Worm (Caenorhabditis elegans): ENCODE data around the gene str-92.

The str-92 gene

ce11 chrV:17721709-17722108 lies 45.3 kb upstream of the str-92 start (continued):
- TF ChIP-seq K11D2.4 (GFP tag; IDR thresholded peaks at IDR 0.05) (peak; percentile 49; the same call in 1 of the 2 replicates), nhr-90 (tag; optimal IDR thresholded peaks at IDR 0.05) (peak; percentile 6), madf-6 (GFP tag; IDR thresholded peaks at IDR 0.05) (no peak), lin-26 (GFP tag; IDR thresholded peaks at IDR 0.05) (no peak), let-607 (tag; optimal IDR thresholded peaks at IDR 0.05) (peak in 1 of 2 experiments; percentile 31), egl-18 (GFP tag; IDR thresholded peaks at IDR 0.05) (no peak), ceh-40 (GFP tag; IDR thresholded peaks at IDR 0.05) (no peak), K12H6.12 (tag; optimal IDR thresholded peaks at IDR 0.05) (no peak), D2030.7 (GFP tag; IDR thresholded peaks at IDR 0.05) (no peak), ama-1 (optimal IDR thresholded peaks at IDR 0.05) (no peak), ama-1 (GFP tag; optimal IDR thresholded peaks at IDR 0.05) (no peak), ztf-26 (tag; optimal IDR thresholded peaks at IDR 0.05) (peak; percentile 15), attf-5 (GFP tag; optimal IDR thresholded peaks at IDR 0.05) (peak; percentile 12), ztf-22 (GFP tag; optimal IDR thresholded peaks at IDR 0.05) (peak; percentile 83), rcor-1 (GFP tag; IDR thresholded peaks at IDR 0.05) (no peak), efl-1 (GFP tag; optimal IDR thresholded peaks at IDR 0.05) (no peak), atf-7 (tag; optimal IDR thresholded peaks at IDR 0.05) (peak; percentile 83), hlh-26 (GFP tag; conservative IDR thresholded peaks at IDR 0.05) (no peak), nfya-1 (tag; optimal IDR thresholded peaks at IDR 0.05; ENCODE audit: borderline replicate concordance, insufficient read depth) (no peak), B0035.1 (tag; optimal IDR thresholded peaks at IDR 0.05) (no peak), athp-1 (tag; optimal IDR thresholded peaks at IDR 0.05) (no peak), tlf-1 (GFP tag; optimal IDR thresholded peaks at IDR 0.05) (no peak), nfyb-1 (GFP tag; IDR thresholded peaks at IDR 0.05) (0 out of 2 replicates have a peak, but pooled peaks have one; percentile 53), akir-1 (GFP tag; optimal IDR thresholded peaks at IDR 0.05) (no peak), nhr-179 (tag; optimal IDR thresholded peaks at IDR 0.05) (no peak), tbp1 (GFP tag; optimal IDR thresholded peaks at IDR 0.05) (peak; percentile 40), nfya-2 (GFP tag; IDR thresholded peaks at IDR 0.05) (no peak), B0336.3 (GFP tag; IDR thresholded peaks at IDR 0.05) (peak; percentile 52; the same call in 1 of the 2 replicates), F55B11.4 (tag; optimal IDR thresholded peaks at IDR 0.05; ENCODE audit: borderline replicate concordance, insufficient read depth) (no peak), Y53G8AR.9 (GFP tag; conservative IDR thresholded peaks at IDR 0.05) (no peak), nhr-120 (GFP tag; IDR thresholded peaks at IDR 0.05) (no peak), snpc-1.3 (tag; optimal IDR thresholded peaks at IDR 0.05; ENCODE audit: insufficient read depth) (no peak), F22D6.2 (tag; optimal IDR thresholded peaks at IDR 0.05) (no peak), sdz-38 (tag; optimal IDR thresholded peaks at IDR 0.05) (no peak), dpff-1 (tag; optimal IDR thresholded peaks at IDR 0.05) (no peak)

ce11 chrV:17718647-17719046 lies 42.2 kb upstream of the str-92 start, which contains the start of gene str-77:
TSS of gene str-77 (plus strand) at chrV:17718947.
- no peak for TF ChIP-seq rcor-1 (GFP tag; IDR thresholded peaks at IDR 0.05)
- no peak for TF ChIP-seq ZK185.1 (tag; optimal IDR thresholded peaks at IDR 0.05; ENCODE audit: poor library complexity, severe bottlenecking)
- no peak for TF ChIP-seq efl-1 (GFP tag; optimal IDR thresholded peaks at IDR 0.05)
- no peak for TF ChIP-seq madf-3 (GFP tag; IDR thresholded peaks at IDR 0.05)
- TF ChIP-seq snpc-4 (GFP tag; optimal IDR thresholded peaks at IDR 0.05): no peak
- TF ChIP-seq snpc-4 (tag; optimal IDR thresholded peaks at IDR 0.05): no peak
- TF ChIP-seq F57A8.1 (GFP tag; optimal IDR thresholded peaks at IDR 0.05): no peak
- no peak for TF ChIP-seq Y79H2A.3 (GFP tag; conservative IDR thresholded peaks at IDR 0.05)
- TF ChIP-seq ets-4 (GFP tag; optimal IDR thresholded peaks at IDR 0.05): no peak
- no peak for TF ChIP-seq dpff-1 (tag; optimal IDR thresholded peaks at IDR 0.05)
- no peak for TF ChIP-seq C06A6.2 (GFP tag; conservative IDR thresholded peaks at IDR 0.05)
- TF ChIP-seq madf-6 (GFP tag; IDR thresholded peaks at IDR 0.05): no peak
- TF ChIP-seq F37B4.10 (GFP tag; IDR thresholded peaks at IDR 0.05): no peak
- TF ChIP-seq K11D2.4 (GFP tag; IDR thresholded peaks at IDR 0.05): no peak
- TF ChIP-seq F22D6.2 (tag; optimal IDR thresholded peaks at IDR 0.05): no peak
- no peak for TF ChIP-seq Y95B8A.8 (GFP tag; IDR thresholded peaks at IDR 0.05)
- TF ChIP-seq nfya-2 (GFP tag; IDR thresholded peaks at IDR 0.05): no peak

Measured in whole organism, young adult.